Worm (Caenorhabditis elegans) whole organism, midembryonic: ENCODE measurements around the gene T28F3.11.

ENCODE experiments used
- T22C8.4 ChIP-seq: fragments of 200-800 bp; sonication (Bioruptor generic); IDR thresholded peaks from 2 replicates; pipeline ENCODE4 v1.3.6; 2022; ENCODE audit warnings: missing genetic modification characterization, missing compliant biosample characterization
- cog-1 ChIP-seq: sonication (generic microtip); optimal IDR thresholded peaks from 2 replicates; lab custom pipeline; 2016; ENCODE audit warnings: missing genetic modification characterization, missing compliant biosample characterization
- flt-1 ChIP-seq: fragments of 200-800 bp; sonication (Bioruptor generic); IDR thresholded peaks from 2 replicates; pipeline ENCODE4 v1.3.6; 2022; ENCODE audit warnings: missing genetic modification characterization, missing compliant biosample characterization
- klf-2 ChIP-seq: fragments of 200-800 bp; sonication (Bioruptor generic); conservative IDR thresholded peaks from 2 replicates; pipeline ENCODE4 v1.3.6; 2022; ENCODE audit warnings: missing genetic modification reagents, missing genetic modification characterization, missing compliant biosample characterization
- med-1 ChIP-seq: sonication (generic microtip); optimal IDR thresholded peaks from 2 replicates; lab custom pipeline; 2017; ENCODE audit warnings: missing genetic modification characterization, mild to moderate bottlenecking, missing compliant biosample characterization, antibody characterized with exemption, missing genetic modification reagents; ENCODE audit not compliant: insufficient read depth
- ref-1 ChIP-seq: fragments of 200-800 bp; sonication (Bioruptor generic); conservative IDR thresholded peaks from 2 replicates; pipeline ENCODE4 v1.3.6; 2022; ENCODE audit warnings: missing genetic modification reagents, missing genetic modification characterization, missing compliant biosample characterization
- tab-1 ChIP-seq: fragments of 200-800 bp; sonication (Bioruptor generic); IDR thresholded peaks from 2 replicates; pipeline ENCODE4 v1.3.6; 2022; ENCODE audit warnings: missing genetic modification characterization, missing compliant biosample characterization
- ztf-23 ChIP-seq: fragments of 200-800 bp; sonication (Bioruptor generic); IDR thresholded peaks from 2 replicates; pipeline ENCODE4 v1.3.6; 2022; ENCODE audit warnings: missing genetic modification reagents, missing genetic modification characterization, missing compliant biosample characterization
- ztf-29 ChIP-seq: fragments of 200-800 bp; sonication (Bioruptor generic); IDR thresholded peaks from 2 replicates; pipeline ENCODE4 v1.3.6; 2022; ENCODE audit warnings: missing genetic modification reagents, missing genetic modification characterization, missing compliant biosample characterization

The T28F3.11 gene

ce11 chrIV:17292350-17292749, 871 bp upstream of the T28F3.11 start:
- TF ChIP-seq klf-2 (GFP tag; lab: Robert Waterston, UW) (no peak), med-1 (GFP tag; lab: Kevin White, UChicago) (no peak), ztf-29 (no peak), cog-1 (tag; lab: Kevin White, UChicago) (no peak), ztf-23 (no peak), T22C8.4 (no peak), ref-1 (no peak), tab-1 (GFP tag; lab: Robert Waterston, UW) (no peak), flt-1 (GFP tag; lab: Robert Waterston, UW) (no peak)

- TF ChIP-seq cog-1 (tag; lab: Kevin White, UChicago), result no peak
- no peak for TF ChIP-seq ztf-29
- TF ChIP-seq ztf-23, result no peak
- TF ChIP-seq ref-1, result no peak
- TF ChIP-seq med-1 (GFP tag; lab: Kevin White, UChicago), result no peak
- no peak for TF ChIP-seq tab-1 (GFP tag; lab: Robert Waterston, UW)
- no peak for TF ChIP-seq T22C8.4
- TF ChIP-seq klf-2 (GFP tag; lab: Robert Waterston, UW), result no peak
- no peak for TF ChIP-seq flt-1 (GFP tag; lab: Robert Waterston, UW)
Measured at ce11 chrIV:17287908-17288675, 3.4 kb downstream of the T28F3.11 start, which contains the start of gene zipt-7.1. zipt-7.1 (minus strand) TSS chrIV:17288139.

ce11 chrIV:17285263-17285662, 6.2 kb downstream of the T28F3.11 start:
- no peak for TF ChIP-seq ztf-29
- TF ChIP-seq flt-1 (GFP tag; lab: Robert Waterston, UW), result no peak
- no peak for TF ChIP-seq klf-2 (GFP tag; lab: Robert Waterston, UW)
- TF ChIP-seq ref-1, result no peak
- no peak for TF ChIP-seq T22C8.4
- TF ChIP-seq cog-1 (tag; lab: Kevin White, UChicago), result no peak
- TF ChIP-seq med-1 (GFP tag; lab: Kevin White, UChicago), result no peak
- TF ChIP-seq tab-1 (GFP tag; lab: Robert Waterston, UW), result no peak
- no peak for TF ChIP-seq ztf-23

ce11 chrIV:17284099-17284498, 7.4 kb downstream of the T28F3.11 start, which contains the start of gene nra-1:
nra-1 (minus strand) TSS chrIV:17284199.
- TF ChIP-seq ztf-29 (no peak), tab-1 (GFP tag; lab: Robert Waterston, UW) (no peak), klf-2 (GFP tag; lab: Robert Waterston, UW) (no peak), ztf-23 (no peak), cog-1 (tag; lab: Kevin White, UChicago) (no peak), ref-1 (no peak), T22C8.4 (no peak), med-1 (GFP tag; lab: Kevin White, UChicago) (no peak), flt-1 (GFP tag; lab: Robert Waterston, UW) (no peak)

ce11 chrIV:17281060-17282021, 10.1 kb downstream of the T28F3.11 start:
- TF ChIP-seq klf-2 (GFP tag; lab: Robert Waterston, UW) (no peak), ref-1 (no peak), tab-1 (GFP tag; lab: Robert Waterston, UW) (no peak), T22C8.4 (no peak), med-1 (GFP tag; lab: Kevin White, UChicago) (no peak), cog-1 (tag; lab: Kevin White, UChicago) (no peak), flt-1 (GFP tag; lab: Robert Waterston, UW) (no peak), ztf-23 (no peak), ztf-29 (no peak)

ce11 chrIV:17280441-17280939, 11.0 kb downstream of the T28F3.11 start:
- no peak for TF ChIP-seq ztf-29
- TF ChIP-seq tab-1 (GFP tag; lab: Robert Waterston, UW), result no peak
- no peak for TF ChIP-seq T22C8.4
- no peak for TF ChIP-seq med-1 (GFP tag; lab: Kevin White, UChicago)
- TF ChIP-seq ztf-23, result no peak
- TF ChIP-seq cog-1 (tag; lab: Kevin White, UChicago), result no peak
- no peak for TF ChIP-seq flt-1 (GFP tag; lab: Robert Waterston, UW)
- no peak for TF ChIP-seq klf-2 (GFP tag; lab: Robert Waterston, UW)
- no peak for TF ChIP-seq ref-1

ce11 chrIV:17279592-17280440, 11.7 kb downstream of the T28F3.11 start:
- TF ChIP-seq klf-2 (GFP tag; lab: Robert Waterston, UW) (no peak), ztf-29 (no peak), flt-1 (GFP tag; lab: Robert Waterston, UW) (no peak), ref-1 (no peak), tab-1 (GFP tag; lab: Robert Waterston, UW) (no peak), ztf-23 (no peak), T22C8.4 (no peak), med-1 (GFP tag; lab: Kevin White, UChicago) (no peak), cog-1 (tag; lab: Kevin White, UChicago) (no peak)
